Worm (Caenorhabditis elegans) whole organism, early embryonic: ENCODE data around the gene R02F11.2.

Source experiments
- B0310.2 ChIP-seq: sonication (generic microtip); optimal IDR thresholded peaks from 2 replicates; lab custom pipeline; 2016; ENCODE audit warnings: mild to moderate bottlenecking, missing genetic modification characterization, missing compliant biosample characterization
- F13C5.2 ChIP-seq: sonication (generic microtip); optimal IDR thresholded peaks from 2 replicates; lab custom pipeline; 2017; ENCODE audit warnings: mild to moderate bottlenecking, missing genetic modification characterization, inconsistent platforms, missing compliant biosample characterization
- aly-1 ChIP-seq: sonication (generic microtip); optimal IDR thresholded peaks from 2 replicates; lab custom pipeline; 2016; ENCODE audit warnings: missing genetic modification characterization, missing compliant biosample characterization
- ama-1 ChIP-seq: fragments of 150-350 bp; optimal IDR thresholded peaks from 2 replicates; lab custom pipeline; 2014
- ceh-13 ChIP-seq: fragments of 200-800 bp; sonication (Bioruptor generic); optimal IDR thresholded peaks from 2 replicates; lab custom pipeline; 2018; ENCODE audit warnings: mild to moderate bottlenecking, missing genetic modification characterization, missing compliant biosample characterization
- ceh-36 ChIP-seq: sonication (generic microtip); optimal IDR thresholded peaks from 2 replicates; lab custom pipeline; 2016; ENCODE audit warnings: missing genetic modification characterization, inconsistent platforms, missing compliant biosample characterization
- ets-7 ChIP-seq: sonication (generic microtip); optimal IDR thresholded peaks from 2 replicates; lab custom pipeline; 2016; ENCODE audit warnings: missing genotype, missing genetic modification characterization, missing compliant biosample characterization
- flt-1 ChIP-seq: fragments of 200-800 bp; sonication (Bioruptor generic); IDR thresholded peaks from 2 replicates; pipeline ENCODE4 v1.3.6; 2022; ENCODE audit warnings: missing genetic modification characterization, missing compliant biosample characterization
- hmbx-1 ChIP-seq: sonication (generic microtip); optimal IDR thresholded peaks from 2 replicates; lab custom pipeline; 2016; ENCODE audit warnings: mild to moderate bottlenecking, missing genetic modification characterization, missing compliant biosample characterization
- hmg-4 ChIP-seq: fragments of 200-800 bp; sonication (Bioruptor generic); optimal IDR thresholded peaks from 2 replicates; lab custom pipeline; 2018; ENCODE audit warnings: mild to moderate bottlenecking, missing genetic modification characterization, missing compliant biosample characterization
- hnd-1 ChIP-seq: sonication (generic microtip); optimal IDR thresholded peaks from 2 replicates; lab custom pipeline; 2016; ENCODE audit warnings: missing genetic modification characterization, missing compliant biosample characterization
- pes-1 ChIP-seq: fragments of 200-800 bp; sonication (Bioruptor generic); IDR thresholded peaks from 2 replicates; pipeline ENCODE4 v1.3.6; 2022; ENCODE audit warnings: missing genetic modification reagents, missing genetic modification characterization, missing compliant biosample characterization
- scrt-1 ChIP-seq: fragments of 200-800 bp; sonication (Bioruptor generic); IDR thresholded peaks from 2 replicates; pipeline ENCODE4 v1.3.6; 2022; ENCODE audit warnings: missing genetic modification characterization, missing compliant biosample characterization
- sea-1 ChIP-seq: fragments of 200-800 bp; sonication (Bioruptor generic); conservative IDR thresholded peaks from 2 replicates; pipeline ENCODE4 v1.3.6; 2022; ENCODE audit warnings: missing genetic modification characterization, missing compliant biosample characterization
- tbx-11 ChIP-seq: fragments of 200-800 bp; sonication (Bioruptor generic); IDR thresholded peaks from 2 replicates; pipeline ENCODE4 v1.3.6; 2022; ENCODE audit warnings: missing genetic modification characterization, missing compliant biosample characterization
- tbx-37 ChIP-seq: fragments of 200-800 bp; sonication (Bioruptor generic); conservative IDR thresholded peaks from 2 replicates; pipeline ENCODE4 v1.3.6; 2022; ENCODE audit warnings: missing genetic modification reagents, missing genetic modification characterization, missing compliant biosample characterization
- tra-4 ChIP-seq: sonication (generic microtip); optimal IDR thresholded peaks from 2 replicates; lab custom pipeline; 2017; ENCODE audit warnings: missing genetic modification characterization, missing compliant biosample characterization

Gene R02F11.2

DNA sequence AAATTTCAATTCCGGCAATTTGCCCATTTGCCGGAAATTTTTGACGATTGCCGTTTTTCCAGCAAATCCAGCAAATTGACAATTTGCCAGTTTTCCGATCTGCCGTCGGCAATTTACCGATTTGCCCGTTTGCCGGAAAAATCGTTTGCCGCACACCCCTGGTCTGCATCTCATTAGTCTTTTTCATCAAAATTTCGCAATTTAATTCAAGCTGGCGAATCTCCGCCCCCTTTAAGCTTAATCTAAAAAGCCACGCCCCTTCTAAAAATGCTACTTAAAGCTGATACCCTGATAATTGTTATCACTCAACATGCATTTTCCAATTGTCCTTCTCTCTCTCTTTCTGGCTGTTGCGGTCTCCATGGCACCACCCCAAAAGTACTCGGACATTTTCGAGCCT, 11.1 kb upstream of the R02F11.2 start, which contains the start of gene Y60C6A.1:
Y60C6A.1 (plus strand) TSS at position 301 of the 400 bp plus-strand sequence.
- TF ChIP-seq ceh-36 (tag; lab: Kevin White, UChicago) (no peak), tra-4 (tag; lab: Kevin White, UChicago) (no peak), ama-1 (lab: Kevin White, UChicago) (no peak), hmg-4 (GFP tag; lab: Kevin White, UChicago) (no peak), ceh-13 (GFP tag; lab: Kevin White, UChicago) (no peak), hnd-1 (tag; lab: Kevin White, UChicago) (no peak), tbx-37 (GFP tag; lab: Robert Waterston, UW) (no peak), ets-7 (tag; lab: Kevin White, UChicago) (no peak), tbx-11 (GFP tag; lab: Robert Waterston, UW) (no peak), F13C5.2 (tag; lab: Kevin White, UChicago) (no peak), B0310.2 (no peak), hmbx-1 (no peak)

DNA sequence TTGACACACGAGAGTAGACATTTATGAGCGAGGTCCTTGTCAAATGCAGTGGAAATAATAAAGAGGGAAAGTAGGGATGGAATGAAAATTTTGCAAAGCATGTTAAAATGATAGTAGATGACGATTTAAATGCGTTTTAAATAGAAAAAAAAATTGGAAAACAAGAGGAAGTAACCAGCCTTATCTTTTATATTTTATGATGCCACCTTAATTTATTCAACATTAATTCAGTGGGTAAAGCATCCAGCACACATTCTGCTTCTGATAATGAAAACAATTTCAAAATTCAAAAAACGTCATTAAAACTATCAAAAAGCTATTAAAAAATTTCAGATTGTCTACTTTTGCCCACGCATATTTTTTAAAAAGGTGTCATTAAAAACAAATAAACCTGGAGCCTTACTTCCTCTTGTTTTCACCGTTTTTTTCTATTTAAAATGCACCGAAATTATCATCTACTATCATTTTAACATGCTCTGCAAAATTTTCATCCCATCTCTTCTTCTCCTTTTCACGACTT, 9.0 kb upstream of the R02F11.2 start, which contains the start of the genes Y60C6A.2 and Y60C6A.3:
Y60C6A.2 (minus strand) TSS at position 101 of the 520 bp plus-strand sequence.
Y60C6A.3 (plus strand) TSS at position 470 of the 520 bp plus-strand sequence.
- no peak for TF ChIP-seq tbx-11 (GFP tag; lab: Robert Waterston, UW)
- no peak for TF ChIP-seq ceh-13 (GFP tag; lab: Kevin White, UChicago)
- no peak for TF ChIP-seq sea-1 (GFP tag; lab: Robert Waterston, UW)
- no peak for TF ChIP-seq ceh-36 (tag; lab: Kevin White, UChicago)
- no peak for TF ChIP-seq ets-7 (tag; lab: Kevin White, UChicago)
- TF ChIP-seq pes-1 (GFP tag; lab: Robert Waterston, UW), result no peak
- no peak for TF ChIP-seq hmbx-1
- TF ChIP-seq hnd-1 (tag; lab: Kevin White, UChicago), result no peak
- no peak for TF ChIP-seq flt-1 (GFP tag; lab: Robert Waterston, UW)
- no peak for TF ChIP-seq tbx-37 (GFP tag; lab: Robert Waterston, UW)
- no peak for TF ChIP-seq aly-1 (tag; lab: Kevin White, UChicago)
- no peak for TF ChIP-seq F13C5.2 (tag; lab: Kevin White, UChicago)
- no peak for TF ChIP-seq scrt-1
- TF ChIP-seq tra-4 (tag; lab: Kevin White, UChicago), result no peak
- TF ChIP-seq hmg-4 (GFP tag; lab: Kevin White, UChicago), result no peak
- TF ChIP-seq ama-1 (lab: Kevin White, UChicago), result no peak
- TF ChIP-seq B0310.2, result no peak

DNA sequence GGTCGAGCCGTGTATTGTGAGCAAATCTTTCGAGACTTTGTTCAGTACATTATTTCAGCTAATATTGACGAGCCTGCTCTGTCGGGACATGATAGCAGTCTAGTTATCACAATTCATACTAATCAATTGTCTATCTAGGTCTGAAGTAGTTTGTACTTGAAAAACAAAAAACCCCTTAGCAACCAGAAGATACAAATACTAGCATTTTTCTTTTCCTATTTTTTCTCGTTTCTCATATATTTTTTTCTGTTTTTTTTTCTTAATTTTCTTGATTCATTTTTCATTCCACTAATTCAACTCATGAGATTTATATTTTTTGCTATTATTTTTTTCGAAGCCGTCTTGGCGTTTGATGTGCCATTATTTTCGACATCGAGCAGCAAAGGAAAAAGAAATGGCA, 7.2 kb upstream of the R02F11.2 start, which contains the start of gene R02F11.9:
R02F11.9 (plus strand) TSS at position 301 of the 400 bp plus-strand sequence.
- TF ChIP-seq scrt-1 (no peak), ama-1 (lab: Kevin White, UChicago) (no peak), flt-1 (GFP tag; lab: Robert Waterston, UW) (no peak), ceh-13 (GFP tag; lab: Kevin White, UChicago) (no peak), tbx-11 (GFP tag; lab: Robert Waterston, UW) (no peak), F13C5.2 (tag; lab: Kevin White, UChicago) (no peak), hnd-1 (tag; lab: Kevin White, UChicago) (no peak), pes-1 (GFP tag; lab: Robert Waterston, UW) (no peak)

DNA sequence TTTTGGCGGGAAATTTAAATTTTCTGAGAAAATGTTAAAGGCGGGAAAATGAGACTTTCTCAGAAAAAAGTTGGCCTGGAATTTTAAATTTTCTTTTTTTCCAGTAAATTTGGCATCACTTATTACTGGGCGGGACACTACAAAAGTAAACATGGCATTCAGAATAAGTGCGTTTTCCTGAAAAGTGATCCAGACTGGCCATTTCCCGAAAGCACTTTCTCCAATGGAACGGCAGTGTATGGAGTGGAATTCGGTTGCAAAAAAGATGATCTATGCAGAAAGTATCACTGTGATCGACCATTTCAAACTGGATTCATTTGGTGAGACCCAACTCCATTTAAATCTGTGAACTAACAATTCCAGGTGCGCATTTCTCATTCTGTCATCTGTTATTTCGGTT, 6.6 kb upstream of the R02F11.2 start:
- TF ChIP-seq pes-1 (GFP tag; lab: Robert Waterston, UW) (no peak), scrt-1 (no peak), hnd-1 (tag; lab: Kevin White, UChicago) (no peak), tbx-37 (GFP tag; lab: Robert Waterston, UW) (no peak), ama-1 (lab: Kevin White, UChicago) (no peak), ets-7 (tag; lab: Kevin White, UChicago) (no peak), aly-1 (tag; lab: Kevin White, UChicago) (no peak), tbx-11 (GFP tag; lab: Robert Waterston, UW) (no peak), ceh-36 (tag; lab: Kevin White, UChicago) (no peak), ceh-13 (GFP tag; lab: Kevin White, UChicago) (no peak), B0310.2 (no peak), F13C5.2 (tag; lab: Kevin White, UChicago) (no peak), hmbx-1 (no peak), tra-4 (tag; lab: Kevin White, UChicago) (no peak), flt-1 (GFP tag; lab: Robert Waterston, UW) (no peak)

DNA sequence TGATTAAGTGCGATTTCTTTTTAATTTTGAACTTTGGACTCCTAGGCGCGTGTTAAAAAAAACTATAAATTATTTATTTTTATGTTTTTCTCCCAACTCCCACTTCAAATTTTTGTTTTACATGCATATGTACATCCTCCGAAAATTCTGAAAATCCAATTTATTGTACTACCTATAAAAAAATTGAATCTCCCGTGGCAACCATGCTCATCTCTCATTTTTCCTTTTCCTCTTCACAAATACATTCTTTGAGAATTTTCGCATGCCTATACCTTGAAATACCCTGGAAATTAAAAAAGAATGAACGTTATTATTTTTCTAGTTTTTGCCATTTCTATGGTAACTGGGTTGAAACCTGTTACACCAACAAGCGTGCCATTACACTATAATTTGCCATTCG, 5.6 kb upstream of the R02F11.2 start, which contains the start of gene R02F11.10:
R02F11.10 (plus strand) TSS at position 301 of the 400 bp plus-strand sequence.
- TF ChIP-seq tbx-37 (GFP tag; lab: Robert Waterston, UW) (no peak), scrt-1 (no peak), ets-7 (tag; lab: Kevin White, UChicago) (no peak), tra-4 (tag; lab: Kevin White, UChicago) (no peak), aly-1 (tag; lab: Kevin White, UChicago) (no peak), ama-1 (lab: Kevin White, UChicago) (no peak), flt-1 (GFP tag; lab: Robert Waterston, UW) (no peak), pes-1 (GFP tag; lab: Robert Waterston, UW) (no peak), hmbx-1 (no peak), F13C5.2 (tag; lab: Kevin White, UChicago) (no peak), B0310.2 (no peak)

DNA sequence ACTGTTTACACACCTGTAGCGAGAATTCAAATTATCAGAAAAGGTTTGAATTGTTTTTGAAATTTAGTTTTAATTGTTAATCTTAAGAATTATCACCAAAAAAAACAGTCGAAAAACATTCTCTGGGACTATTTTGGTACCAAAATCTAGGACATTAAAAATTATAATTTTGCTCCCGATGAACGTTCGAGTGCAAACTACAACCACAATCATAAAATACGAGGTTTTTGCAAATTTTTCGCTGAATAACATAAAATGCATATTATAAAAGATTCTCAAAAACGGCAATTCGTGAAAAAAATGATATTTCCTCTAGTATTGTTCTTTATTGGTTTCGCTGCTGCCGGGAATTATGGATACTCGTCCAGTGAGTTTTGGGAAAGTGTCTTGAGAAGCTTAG, 4.0 kb upstream of the R02F11.2 start, which contains the start of gene R02F11.12:
R02F11.12 (plus strand) TSS at position 301 of the 400 bp plus-strand sequence.
- TF ChIP-seq tra-4 (tag; lab: Kevin White, UChicago) (no peak), scrt-1 (no peak), tbx-11 (GFP tag; lab: Robert Waterston, UW) (no peak)

DNA sequence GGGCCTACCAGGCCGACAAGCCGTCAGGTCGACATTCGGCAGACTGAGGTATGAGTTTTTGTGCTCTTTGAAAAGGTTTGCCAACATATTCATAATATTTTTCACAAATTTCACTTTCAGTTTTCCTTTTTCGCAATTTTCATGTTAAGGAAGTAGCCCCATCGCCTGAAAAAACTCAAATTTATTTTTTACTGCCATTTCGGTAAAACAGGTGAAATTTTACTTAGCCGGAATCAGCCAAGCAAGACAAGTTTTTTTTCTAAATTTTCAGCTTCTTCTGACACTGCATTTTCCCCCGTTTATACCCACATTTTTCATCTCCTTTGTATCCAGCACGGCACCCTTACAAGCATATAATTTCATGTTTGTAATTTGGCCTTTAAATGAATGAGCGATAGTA, 2.8 kb upstream of the R02F11.2 start, which contains the start of gene R02F11.11:
R02F11.11 (plus strand) TSS at position 301 of the 400 bp plus-strand sequence.
- TF ChIP-seq F13C5.2 (tag; lab: Kevin White, UChicago) (no peak), ets-7 (tag; lab: Kevin White, UChicago) (no peak)
